Fruit fly (Drosophila melanogaster) whole organism, embryonic: ENCODE results near the gene GIIIspla2.
A peak's percentile ranks its signal among the peaks of the same experiment; 100 is the strongest.

ENCODE experiments used
- Awh ChIP-seq: fragments of 200-800 bp; sonication (Bioruptor generic); IDR thresholded peaks from 2 replicates; pipeline ENCODE4, ENCODE4 v1.3.6; 2022; ENCODE audit warnings: missing biosample characterization, missing genetic modification characterization
- CG1024 ChIP-seq: fragments of 200-800 bp; sonication (Bioruptor generic); IDR thresholded peaks from 2 replicates; pipeline ENCODE4 v1.3.6; 2022; ENCODE audit warnings: missing biosample characterization, missing genetic modification characterization
- CG11093 ChIP-seq: fragments of 200-800 bp; sonication (Bioruptor generic); IDR thresholded peaks from 3 replicates; pipeline ENCODE4 v1.3.6; 2022; ENCODE audit warnings: missing biosample characterization, missing genetic modification characterization
- CG11560 ChIP-seq: fragments of 200-800 bp; sonication (Bioruptor generic); IDR thresholded peaks from 3 replicates; pipeline ENCODE4 v1.3.6; 2022; ENCODE audit warnings: missing biosample characterization, missing genetic modification characterization
- CG1233 ChIP-seq: fragments of 200-800 bp; sonication (Bioruptor generic); optimal IDR thresholded peaks from 4 replicates; lab custom pipeline; 2018; ENCODE audit warnings: missing biosample characterization, mild to moderate bottlenecking, missing genetic modification characterization
- CG12769 ChIP-seq: fragments of 200-800 bp; sonication (Bioruptor generic); optimal IDR thresholded peaks from 2 replicates; lab custom pipeline; 2019; ENCODE audit warnings: missing biosample characterization, mild to moderate bottlenecking, missing genetic modification characterization, moderate library complexity
- CG13287 ChIP-seq: fragments of 200-800 bp; sonication (Bioruptor generic); IDR thresholded peaks from 2 replicates; pipeline ENCODE4 v1.3.6; 2022; ENCODE audit warnings: missing biosample characterization, missing genetic modification characterization; ENCODE audit not compliant: partially characterized antibody
- CG13775 ChIP-seq: fragments of 200-800 bp; sonication (Bioruptor generic); optimal IDR thresholded peaks from 3 replicates; lab custom pipeline; 2017; ENCODE audit warnings: missing biosample characterization, mild to moderate bottlenecking, missing genetic modification characterization
- CG1792 ChIP-seq: fragments of 200-800 bp; sonication (Bioruptor generic); optimal IDR thresholded peaks from 2 replicates; lab custom pipeline; 2016; ENCODE audit warnings: missing biosample characterization, missing genetic modification characterization
- CG2875 ChIP-seq: fragments of 200-800 bp; sonication (Bioruptor generic); optimal IDR thresholded peaks from 2 replicates; lab custom pipeline; 2017; ENCODE audit warnings: missing biosample characterization, mild to moderate bottlenecking, missing genetic modification characterization, missing genetic modification reagents
- CG32532 ChIP-seq: fragments of 200-800 bp; sonication (Bioruptor generic); IDR thresholded peaks from 2 replicates; pipeline ENCODE4 v1.3.6; 2022; ENCODE audit warnings: missing biosample characterization, missing genetic modification characterization
- CG4282 ChIP-seq: fragments of 200-800 bp; sonication (Bioruptor generic); optimal IDR thresholded peaks from 2 replicates; lab custom pipeline; 2016; ENCODE audit warnings: missing biosample characterization, missing genetic modification characterization
- CG5180 ChIP-seq: fragments of 200-800 bp; sonication (Bioruptor generic); optimal IDR thresholded peaks from 3 replicates; lab custom pipeline; 2017; ENCODE audit warnings: missing biosample characterization, missing genetic modification characterization, mild to moderate bottlenecking, moderate library complexity, missing genetic modification reagents
- CG9932 ChIP-seq: fragments of 200-800 bp; sonication (Bioruptor generic); IDR thresholded peaks from 2 replicates; pipeline ENCODE4 v1.3.6; 2022; ENCODE audit warnings: missing biosample characterization, missing genetic modification characterization
- Dref ChIP-seq: fragments of 200-800 bp; sonication (Bioruptor generic); IDR thresholded peaks from 2 replicates; pipeline ENCODE4 v1.3.6; 2022; ENCODE audit warnings: missing biosample characterization, missing genetic modification characterization
- E2f2 ChIP-seq: fragments of 200-800 bp; sonication (Bioruptor generic); IDR thresholded peaks from 2 replicates; pipeline ENCODE4 v1.3.6; 2022; ENCODE audit warnings: missing biosample characterization, missing genetic modification characterization
- H15 ChIP-seq: fragments of 200-800 bp; sonication (Bioruptor generic); IDR thresholded peaks from 3 replicates; pipeline ENCODE4 v1.3.6; 2022; ENCODE audit warnings: missing biosample characterization, missing genetic modification characterization
- HmgD ChIP-seq: fragments of 200-800 bp; sonication (Bioruptor generic); optimal IDR thresholded peaks from 3 replicates; lab custom pipeline; 2016; ENCODE audit warnings: missing biosample characterization, missing genetic modification characterization
- Hmr ChIP-seq: fragments of 200-800 bp; sonication (Bioruptor generic); optimal IDR thresholded peaks from 3 replicates; lab custom pipeline; 2017; ENCODE audit warnings: mild to moderate bottlenecking, missing biosample characterization, missing genetic modification reagents, missing genetic modification characterization
- Kr ChIP-seq: fragments of 200-800 bp; sonication (Bioruptor generic); optimal IDR thresholded peaks from 2 replicates; lab custom pipeline; 2017; ENCODE audit warnings: missing biosample characterization, mild to moderate bottlenecking, missing genetic modification characterization
- Lhr ChIP-seq: fragments of 200-800 bp; sonication (Bioruptor generic); optimal IDR thresholded peaks from 3 replicates; lab custom pipeline; 2017; ENCODE audit warnings: mild to moderate bottlenecking, missing biosample characterization, missing genetic modification reagents, missing genetic modification characterization
- NK7.1 ChIP-seq: fragments of 200-800 bp; sonication (Bioruptor generic); optimal IDR thresholded peaks from 3 replicates; lab custom pipeline; 2016; ENCODE audit warnings: missing biosample characterization, missing genetic modification characterization
- Six4 ChIP-seq: fragments of 200-800 bp; sonication (Bioruptor generic); optimal IDR thresholded peaks from 2 replicates; lab custom pipeline; 2016; ENCODE audit warnings: missing biosample characterization, missing genetic modification characterization
- aop ChIP-seq: fragments of 200-800 bp; sonication (Bioruptor generic); IDR thresholded peaks from 2 replicates; pipeline ENCODE4 v1.3.6; 2022; ENCODE audit warnings: missing biosample characterization, missing genetic modification characterization
- ash1 ChIP-seq: fragments of 200-800 bp; sonication (Bioruptor generic); optimal IDR thresholded peaks from 2 replicates; lab custom pipeline; 2018; ENCODE audit warnings: missing biosample characterization, mild to moderate bottlenecking, missing genetic modification characterization
- br ChIP-seq: fragments of >200 bp; optimal IDR thresholded peaks from 2 replicates; lab custom pipeline; 2017
- cato ChIP-seq: fragments of 200-800 bp; sonication (Bioruptor generic); optimal IDR thresholded peaks from 2 replicates; lab custom pipeline; 2016; ENCODE audit warnings: missing biosample characterization, missing genetic modification characterization, borderline replicate concordance
- chif ChIP-seq, 2 experiments: fragments of 200-800 bp; sonication (Bioruptor generic); optimal IDR thresholded peaks; 3 replicates each; lab custom pipeline; 2016; ENCODE audit warnings: missing biosample characterization in 2 of 2, missing genetic modification characterization in 2 of 2
- ewg ChIP-seq: fragments of 200-800 bp; sonication (Bioruptor generic); optimal IDR thresholded peaks from 3 replicates; lab custom pipeline; 2017; ENCODE audit warnings: mild to moderate bottlenecking, missing biosample characterization, missing genetic modification reagents, missing genetic modification characterization
- ftz-f1 ChIP-seq: fragments of 200-800 bp; sonication (Bioruptor generic); optimal IDR thresholded peaks from 2 replicates; lab custom pipeline; 2016; ENCODE audit warnings: missing biosample characterization, missing genetic modification characterization
- grn ChIP-seq: fragments of 200-800 bp; sonication (Bioruptor generic); optimal IDR thresholded peaks from 3 replicates; lab custom pipeline; 2017; ENCODE audit warnings: missing biosample characterization, missing genetic modification characterization
- gsb-n ChIP-seq: fragments of 200-800 bp; sonication (Bioruptor generic); optimal IDR thresholded peaks from 3 replicates; lab custom pipeline; 2018; ENCODE audit warnings: missing biosample characterization, mild to moderate bottlenecking, missing genetic modification characterization
- gt ChIP-seq: fragments of 200-800 bp; sonication (Bioruptor generic); IDR thresholded peaks from 2 replicates; pipeline ENCODE4 v1.3.6; 2022; ENCODE audit warnings: missing biosample characterization, missing genetic modification characterization
- mam ChIP-seq: fragments of 200-800 bp; sonication (Bioruptor generic); optimal IDR thresholded peaks from 3 replicates; lab custom pipeline; 2016; ENCODE audit warnings: missing biosample characterization, missing genetic modification characterization
- pan ChIP-seq, 4 experiments: fragments of >200 bp in 3 of 4; fragments of 200-800 bp in 1 of 4; sonication (Bioruptor generic) in 1 of 4; optimal IDR thresholded peaks in 3 of 4; IDR thresholded peaks in 1 of 4; 2 replicates each; pipeline versions ENCODE4 v1.3.6 to Lab custom; 2017 to 2022; ENCODE audit warnings: missing biosample characterization in 2 of 4, missing genetic modification characterization in 2 of 4, mixed read lengths in 1 of 4
- pfk ChIP-seq: fragments of 200-800 bp; sonication (Bioruptor generic); optimal IDR thresholded peaks from 2 replicates; lab custom pipeline; 2018; ENCODE audit warnings: missing biosample characterization, mild to moderate bottlenecking, missing genetic modification characterization, moderate library complexity
- prd ChIP-seq, 3 experiments: fragments of >200 bp in 2 of 3; fragments of 200-800 bp in 1 of 3; sonication (Bioruptor generic) in 1 of 3; optimal IDR thresholded peaks in 2 of 3; IDR thresholded peaks in 1 of 3; 2 replicates in 2 of 3; 3 replicates in 1 of 3; pipeline versions ENCODE4 v1.3.6 to Lab custom; 2017 to 2022; ENCODE audit warnings: missing biosample characterization in 1 of 3, missing genetic modification characterization in 1 of 3
- sens ChIP-seq: fragments of 200-800 bp; sonication (Bioruptor generic); peaks from one replicate; lab custom pipeline; 2016; ENCODE audit warnings: missing biosample characterization, missing genetic modification characterization
- sima ChIP-seq: fragments of 200-800 bp; sonication (Bioruptor generic); optimal IDR thresholded peaks from 2 replicates; lab custom pipeline; 2016; ENCODE audit warnings: missing biosample characterization, missing genetic modification characterization
- sisA ChIP-seq: fragments of 200-800 bp; sonication (Bioruptor generic); IDR thresholded peaks from 2 replicates; pipeline ENCODE4 v1.3.6; 2022; ENCODE audit warnings: missing biosample characterization, missing genetic modification characterization
- sqz ChIP-seq: fragments of 200-800 bp; sonication (Bioruptor generic); optimal IDR thresholded peaks from 3 replicates; lab custom pipeline; 2018; ENCODE audit warnings: missing biosample characterization, mild to moderate bottlenecking, missing genetic modification characterization
- tgo ChIP-seq: fragments of 200-800 bp; sonication (Bioruptor generic); IDR thresholded peaks from 3 replicates; pipeline ENCODE4 v1.3.6; 2022; ENCODE audit warnings: missing biosample characterization, missing genetic modification characterization
- ttk ChIP-seq: fragments of 200-800 bp; sonication (Bioruptor generic); IDR thresholded peaks from 2 replicates; pipeline ENCODE4 v2.1.2; 2022; ENCODE audit warnings: missing biosample characterization, missing genetic modification characterization
- tup ChIP-seq: fragments of 200-800 bp; sonication (Bioruptor generic); optimal IDR thresholded peaks from 2 replicates; lab custom pipeline; 2016; ENCODE audit warnings: missing biosample characterization, mild to moderate bottlenecking, missing genetic modification characterization, moderate library complexity
- twi ChIP-seq: fragments of 200-800 bp; optimal IDR thresholded peaks from 2 replicates; lab custom pipeline; 2019; ENCODE audit warnings: missing biosample characterization, mild to moderate bottlenecking, missing genetic modification characterization, moderate library complexity
- wek ChIP-seq: fragments of 200-800 bp; sonication (Bioruptor generic); optimal IDR thresholded peaks from 3 replicates; lab custom pipeline; 2018; ENCODE audit warnings: missing biosample characterization, mild to moderate bottlenecking, missing genetic modification characterization, moderate library complexity
- zen2 ChIP-seq: fragments of 200-800 bp; sonication (Bioruptor generic); IDR thresholded peaks from 3 replicates; pipeline ENCODE4 v1.3.6; 2022; ENCODE audit warnings: missing biosample characterization, missing genetic modification characterization; ENCODE audit not compliant: partially characterized antibody

Gene GIIIspla2

dm6 chrX:8113386-8114279 lies 43.8 kb upstream of the GIIIspla2 start (continued):
- no peak for TF ChIP-seq Lhr
- 0 out of 3 replicates have a peak, but pooled peaks have one; percentile 40 for TF ChIP-seq CG11560 (tag; lab: Robert Waterston, UW)
- TF ChIP-seq Six4, result no peak
- TF ChIP-seq tgo (GFP tag; lab: Robert Waterston, UW), result peak; percentile 60
- TF ChIP-seq CG5180, result no peak
- TF ChIP-seq grn, result no peak
- TF ChIP-seq ewg (GFP tag; lab: Kevin White, UChicago), result no peak
- no peak for TF ChIP-seq gsb-n (tag; lab: Kevin White, UChicago)
- TF ChIP-seq ash1 (GFP tag; lab: Kevin White, UChicago), result no peak
- no peak for TF ChIP-seq Dref (GFP tag; lab: Robert Waterston, UW)
- no peak for TF ChIP-seq aop (GFP tag; lab: Robert Waterston, UW)
- no peak for TF ChIP-seq CG13287 (GFP tag; lab: Robert Waterston, UW)
- TF ChIP-seq NK7.1 (GFP tag; lab: Kevin White, UChicago), result peak; percentile 18
- TF ChIP-seq H15 (GFP tag; lab: Robert Waterston, UW), result 0 out of 3 replicates have a peak, but pooled peaks have one; percentile 9
- no peak for TF ChIP-seq cato (GFP tag; lab: Kevin White, UChicago)
- no peak for TF ChIP-seq Awh (GFP tag; lab: Robert Waterston, UW)
- TF ChIP-seq pan (optimal IDR thresholded peaks at IDR 0.05; lab: Kevin White, UChicago), result no peak
- TF ChIP-seq pan (GFP tag; optimal IDR thresholded peaks at IDR 0.05 in 1 of 2, IDR thresholded peaks at IDR 0.05 in 1 of 2), result peak in 1 of 2 experiments; percentile 68
- TF ChIP-seq wek (GFP tag; lab: Kevin White, UChicago), result no peak
- peak; percentile 74 for TF ChIP-seq CG9932
- TF ChIP-seq Kr (GFP tag; lab: Kevin White, UChicago), result no peak
- TF ChIP-seq twi (tag; lab: Kevin White, UChicago), result no peak
- TF ChIP-seq pfk (GFP tag; lab: Kevin White, UChicago), result no peak
- no peak for TF ChIP-seq sima (GFP tag; lab: Kevin White, UChicago)
- peak; percentile 25; the same call in 1 of the 2 replicates for TF ChIP-seq ttk
- TF ChIP-seq sens (GFP tag; lab: Kevin White, UChicago), result peak; percentile 72
- peak in 1 of 2 experiments; percentile 5 for TF ChIP-seq chif (GFP tag; optimal IDR thresholded peaks at IDR 0.05; lab: Kevin White, UChicago)
- TF ChIP-seq zen2 (GFP tag; lab: Robert Waterston, UW), result no peak
- TF ChIP-seq br (lab: Kevin White, UChicago), result no peak
- TF ChIP-seq CG2875 (GFP tag; lab: Kevin White, UChicago), result no peak
- TF ChIP-seq CG1792 (GFP tag; lab: Kevin White, UChicago), result peak; percentile 63
- TF ChIP-seq mam, result peak; percentile 74
- 0 out of 2 replicates have a peak, but pooled peaks have one; percentile 14 for TF ChIP-seq CG1024 (GFP tag; lab: Robert Waterston, UW)
- TF ChIP-seq HmgD (GFP tag; lab: Kevin White, UChicago), result no peak
- TF ChIP-seq gt (GFP tag; lab: Robert Waterston, UW), result no peak
- no peak for TF ChIP-seq ftz-f1 (GFP tag; lab: Kevin White, UChicago)
- TF ChIP-seq CG12769 (tag; lab: Kevin White, UChicago), result peak; percentile 91
- no peak for TF ChIP-seq CG1233 (GFP tag; lab: Kevin White, UChicago)
- TF ChIP-seq Hmr (GFP tag; lab: Kevin White, UChicago), result peak; percentile 84
- TF ChIP-seq CG13775 (GFP tag; lab: Kevin White, UChicago), result peak; percentile 11
- no peak for TF ChIP-seq CG4282 (GFP tag; lab: Kevin White, UChicago)
- 0 out of 3 replicates have a peak, but pooled peaks have one; percentile 42 for TF ChIP-seq CG11093 (GFP tag; lab: Robert Waterston, UW)
- no peak for TF ChIP-seq sqz (GFP tag; lab: Kevin White, UChicago)
- TF ChIP-seq tup (GFP tag; lab: Kevin White, UChicago), result peak; percentile 6
- peak; percentile 41; the same call in 1 of the 2 replicates for TF ChIP-seq sisA
- peak; percentile 17; the same call in 1 of the 2 replicates for TF ChIP-seq E2f2 (GFP tag; lab: Robert Waterston, UW)
- peak; percentile 83 for TF ChIP-seq CG32532 (GFP tag; lab: Robert Waterston, UW)
- TF ChIP-seq prd (optimal IDR thresholded peaks at IDR 0.05; lab: Kevin White, UChicago), result no peak
- TF ChIP-seq prd (GFP tag; IDR thresholded peaks at IDR 0.05; lab: Robert Waterston, UW), result peak; percentile 47; the same call in 2 of the 3 replicates
